Fruit fly (Drosophila melanogaster) whole organism, pupa: Measurements from ENCODE around the gene CG11470.

Source experiments
- EcR ChIP-seq: fragments of 200-800 bp; sonication (Bioruptor generic); optimal IDR thresholded peaks from 3 replicates; lab custom pipeline; 2019; ENCODE audit warnings: missing biosample characterization, missing genetic modification characterization, mild to moderate bottlenecking, moderate library complexity, missing genetic modification reagents
- Ets98B ChIP-seq: fragments of 200-800 bp; sonication (Bioruptor generic); IDR thresholded peaks from 2 replicates; pipeline ENCODE4 v1.3.6; 2022; ENCODE audit warnings: missing biosample characterization, missing genetic modification characterization
- Pif1B ChIP-seq: fragments of 200-800 bp; sonication (Bioruptor generic); optimal IDR thresholded peaks from 3 replicates; lab custom pipeline; 2016; ENCODE audit warnings: missing biosample characterization, missing genetic modification characterization
- Snoo ChIP-seq: fragments of 200-800 bp; sonication (Bioruptor generic); optimal IDR thresholded peaks from 3 replicates; lab custom pipeline; 2017; ENCODE audit warnings: missing biosample characterization, mild to moderate bottlenecking, missing genetic modification characterization, inconsistent platforms

DNA sequence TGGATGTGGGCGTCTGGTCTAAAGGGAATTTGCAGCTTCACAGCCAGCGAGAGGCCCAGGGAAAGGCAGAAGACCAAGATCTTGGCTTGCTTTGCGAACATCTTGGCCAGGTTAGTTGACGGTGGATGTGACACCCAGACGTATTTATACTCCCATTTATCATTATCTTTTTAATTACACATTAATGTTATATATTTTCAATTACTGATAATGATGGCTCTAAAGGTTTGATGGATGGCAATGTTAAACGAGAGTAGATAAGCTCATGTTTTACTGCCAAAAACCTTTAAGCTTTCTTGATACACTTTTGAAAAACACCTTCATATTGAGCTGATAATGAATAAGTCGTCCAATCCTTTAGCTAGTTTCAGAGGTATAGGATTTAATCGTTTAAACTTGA lies at the start of gene CG11470:
- TF ChIP-seq EcR (no peak), Snoo (tag; lab: Kevin White, UChicago) (no peak), Ets98B (GFP tag; lab: Robert Waterston, UW) (no peak), Pif1B (GFP tag; lab: Kevin White, UChicago) (no peak)
